Fruit fly (Drosophila melanogaster): ENCODE results near the gene CG4596.

CG4596 gene

dm6 chr3R:10888633-10889519 lies 16.0 kb downstream of the CG4596 start (continued):
- TF ChIP-seq pdm3 (GFP tag; optimal IDR thresholded peaks at IDR 0.05) (peak; percentile 17), CG34406 (GFP tag; optimal IDR thresholded peaks at IDR 0.05) (no peak), CG6163 (GFP tag; IDR thresholded peaks at IDR 0.05) (peak; percentile 80), Met (GFP tag; optimal IDR thresholded peaks at IDR 0.05) (peak; percentile 29), lz (GFP tag; optimal IDR thresholded peaks at IDR 0.05) (peak; percentile 21), CG6808 (GFP tag; optimal IDR thresholded peaks at IDR 0.05) (peak; percentile 95), svp (GFP tag) (peak; percentile 65), CG10669 (GFP tag; optimal IDR thresholded peaks at IDR 0.05) (peak; percentile 47), CG6854 (GFP tag; optimal IDR thresholded peaks at IDR 0.05) (peak; percentile 57), ss (GFP tag; optimal IDR thresholded peaks at IDR 0.05) (peak; percentile 97 to 98), topi (GFP tag; optimal IDR thresholded peaks at IDR 0.05) (peak; percentile 22), Smox (GFP tag; optimal IDR thresholded peaks at IDR 0.05) (peak; percentile 9), CG15336 (GFP tag; IDR thresholded peaks at IDR 0.05) (peak; percentile 57), CG11294 (GFP tag; IDR thresholded peaks at IDR 0.05) (no peak), eg (GFP tag; IDR thresholded peaks at IDR 0.05) (peak; percentile 77; the same call in 2 of the 3 replicates), CG1621 (tag; optimal IDR thresholded peaks at IDR 0.05) (peak; percentile 63), Eip78C (GFP tag) (peak; percentile 75), CG32006 (GFP tag; optimal IDR thresholded peaks at IDR 0.05) (peak; percentile 47), Sox14 (GFP tag; optimal IDR thresholded peaks at IDR 0.05) (peak; percentile 64), CG11902 (GFP tag; optimal IDR thresholded peaks at IDR 0.05) (no peak), Hr39 (GFP tag; optimal IDR thresholded peaks at IDR 0.05) (peak; percentile 19), dac (GFP tag; optimal IDR thresholded peaks at IDR 0.05) (no peak), Lpt (GFP tag; optimal IDR thresholded peaks at IDR 0.05) (peak; percentile 31)

- TF ChIP-seq CG3032 (tag; optimal IDR thresholded peaks at IDR 0.05) (no peak), lz (GFP tag; optimal IDR thresholded peaks at IDR 0.05) (no peak), Ets96B (tag; optimal IDR thresholded peaks at IDR 0.05) (no peak), fkh (GFP tag; optimal IDR thresholded peaks at IDR 0.05) (no peak), CG10631 (GFP tag; optimal IDR thresholded peaks at IDR 0.05) (no peak), CG4318 (GFP tag; optimal IDR thresholded peaks at IDR 0.05) (no peak), CG1621 (tag; optimal IDR thresholded peaks at IDR 0.05) (no peak), esn (GFP tag; optimal IDR thresholded peaks at IDR 0.05) (no peak), CG8632 (GFP tag; optimal IDR thresholded peaks at IDR 0.05) (no peak), cyc (GFP tag; optimal IDR thresholded peaks at IDR 0.05) (no peak), fd59A (GFP tag; optimal IDR thresholded peaks at IDR 0.05) (no peak), CG9139 (GFP tag; optimal IDR thresholded peaks at IDR 0.05) (no peak), achi (GFP tag; optimal IDR thresholded peaks at IDR 0.05) (no peak), OdsH (GFP tag; optimal IDR thresholded peaks at IDR 0.05) (no peak), CG8319 (GFP tag; optimal IDR thresholded peaks at IDR 0.05) (no peak), CG6276 (GFP tag; optimal IDR thresholded peaks at IDR 0.05) (no peak), CG11294 (GFP tag; IDR thresholded peaks at IDR 0.05) (no peak), CG6808 (GFP tag; optimal IDR thresholded peaks at IDR 0.05) (no peak), CG10669 (GFP tag; optimal IDR thresholded peaks at IDR 0.05) (no peak), Eip75B (GFP tag; optimal IDR thresholded peaks at IDR 0.05) (no peak)
Measured at dm6 chr3R:10889520-10889887, 16.7 kb downstream of the CG4596 start, which contains the start of gene Ak3. Gene Ak3, minus strand, starts transcription at chr3R:10889588.

dm6 chr3R:10893327-10893726 lies 20.5 kb downstream of the CG4596 start, which contains the start of gene CG6621:
Gene CG6621, minus strand, starts transcription at chr3R:10893531.
- TF ChIP-seq CG15336 (GFP tag; IDR thresholded peaks at IDR 0.05) (no peak), fkh (GFP tag; optimal IDR thresholded peaks at IDR 0.05) (no peak), OdsH (GFP tag; optimal IDR thresholded peaks at IDR 0.05) (no peak), CG31627 (GFP tag; optimal IDR thresholded peaks at IDR 0.05) (peak; percentile 15), lz (GFP tag; optimal IDR thresholded peaks at IDR 0.05) (no peak), Hr39 (GFP tag; optimal IDR thresholded peaks at IDR 0.05) (no peak), CG3919 (GFP tag; optimal IDR thresholded peaks at IDR 0.05) (no peak), acj6 (GFP tag; optimal IDR thresholded peaks at IDR 0.05) (no peak)
